Worm (Caenorhabditis elegans) whole organism, L4 larva: Measurements from ENCODE around the gene vps-11.

Experiments
- F10B5.3 ChIP-seq: sonication (generic microtip); optimal IDR thresholded peaks from 2 replicates; lab custom pipeline; 2016; ENCODE audit warnings: mild to moderate bottlenecking, missing genetic modification characterization, missing compliant biosample characterization
- Y48G9A.11 ChIP-seq: fragments of 200-800 bp; sonication (Bioruptor generic); IDR thresholded peaks from 2 replicates; pipeline ENCODE4 v1.3.6; 2022; ENCODE audit warnings: missing genetic modification reagents, missing genetic modification characterization, missing compliant biosample characterization
- aha-1 ChIP-seq: fragments of 150-350 bp; peaks from one replicate; lab custom pipeline; 2014; ENCODE audit warnings: missing biosample characterization, missing genetic modification characterization
- aly-2 ChIP-seq: sonication (generic microtip); optimal IDR thresholded peaks from 2 replicates; lab custom pipeline; 2018; ENCODE audit warnings: missing biosample characterization, missing genetic modification characterization
- ceh-82 ChIP-seq: sonication (generic microtip); optimal IDR thresholded peaks from 2 replicates; lab custom pipeline; 2017; ENCODE audit warnings: missing biosample characterization, missing genetic modification characterization
- egl-27 ChIP-seq: sonication (generic microtip); optimal IDR thresholded peaks from 3 replicates; lab custom pipeline; 2017; ENCODE audit warnings: missing biosample characterization, missing genetic modification reagents, missing genetic modification characterization
- lim-7 ChIP-seq: fragments of 200-800 bp; sonication (Bioruptor generic); IDR thresholded peaks from 2 replicates; pipeline ENCODE4 v1.3.6; 2022; ENCODE audit warnings: missing genetic modification characterization, missing compliant biosample characterization
- nhr-237 ChIP-seq: sonication (generic microtip); optimal IDR thresholded peaks from 2 replicates; lab custom pipeline; 2017; ENCODE audit warnings: missing biosample characterization, missing genetic modification characterization
- nhr-76 ChIP-seq: fragments of 150-350 bp; optimal IDR thresholded peaks from 2 replicates; lab custom pipeline; 2014; ENCODE audit warnings: missing biosample characterization, missing genetic modification characterization
- pqm-1 ChIP-seq: sonication (generic microtip); optimal IDR thresholded peaks from 2 replicates; lab custom pipeline; 2017; ENCODE audit warnings: missing biosample characterization, missing genetic modification characterization

- TF ChIP-seq nhr-76 (tag; lab: Kevin White, UChicago) (no peak), ceh-82 (tag; lab: Kevin White, UChicago) (no peak), lim-7 (GFP tag; lab: Robert Waterston, UW) (no peak), egl-27 (no peak), Y48G9A.11 (no peak), aly-2 (tag; lab: Kevin White, UChicago) (no peak), F10B5.3 (no peak), aha-1 (tag; lab: Kevin White, UChicago) (peak; percentile 92), pqm-1 (tag; lab: Kevin White, UChicago) (no peak), nhr-237 (tag; lab: Kevin White, UChicago) (no peak)
Measured at ce11 chrII:10759425-10759824, 33.9 kb downstream of the vps-11 start.
